Worm (Caenorhabditis elegans) whole organism, L4 larva: ENCODE results near the gene atg-3.

Experiments
- D1046.2 ChIP-seq: fragments of 200-800 bp; sonication (Bioruptor generic); IDR thresholded peaks from 2 replicates; pipeline ENCODE4 v1.3.6; 2022; ENCODE audit warnings: missing genetic modification characterization, missing compliant biosample characterization
- F10B5.3 ChIP-seq: sonication (generic microtip); optimal IDR thresholded peaks from 2 replicates; lab custom pipeline; 2016; ENCODE audit warnings: mild to moderate bottlenecking, missing genetic modification characterization, missing compliant biosample characterization
- F49E8.2 ChIP-seq: sonication (generic microtip); optimal IDR thresholded peaks from 2 replicates; lab custom pipeline; 2016; ENCODE audit warnings: missing compliant biosample characterization, mild to moderate bottlenecking, missing genetic modification characterization, borderline replicate concordance
- R02D3.7 ChIP-seq: fragments of 150-350 bp; sonication (generic microtip); optimal IDR thresholded peaks from 3 replicates; lab custom pipeline; 2014; ENCODE audit warnings: missing biosample characterization, missing genetic modification characterization
- T26A8.4 ChIP-seq: fragments of 200-800 bp; sonication (Bioruptor generic); IDR thresholded peaks from 2 replicates; pipeline ENCODE4 v1.3.6; 2022; ENCODE audit warnings: missing genetic modification characterization, missing compliant biosample characterization
- Y105C5A.15 ChIP-seq: fragments of 200-800 bp; sonication (Bioruptor generic); IDR thresholded peaks from 2 replicates; pipeline ENCODE4 v1.3.6; 2022; ENCODE audit warnings: missing genetic modification characterization, missing compliant biosample characterization
- Y48G9A.11 ChIP-seq: fragments of 200-800 bp; sonication (Bioruptor generic); IDR thresholded peaks from 2 replicates; pipeline ENCODE4 v1.3.6; 2022; ENCODE audit warnings: missing genetic modification reagents, missing genetic modification characterization, missing compliant biosample characterization
- Y75B8A.6 ChIP-seq: fragments of 200-800 bp; sonication (Bioruptor generic); IDR thresholded peaks from 2 replicates; pipeline ENCODE4 v1.3.6; 2022; ENCODE audit warnings: missing genetic modification reagents, missing genetic modification characterization, missing compliant biosample characterization
- aha-1 ChIP-seq: fragments of 150-350 bp; peaks from one replicate; lab custom pipeline; 2014; ENCODE audit warnings: missing biosample characterization, missing genetic modification characterization
- ama-1 ChIP-seq: fragments of 150-350 bp; optimal IDR thresholded peaks from 2 replicates; lab custom pipeline; 2014; ENCODE audit warnings: inconsistent platforms, mixed read lengths
- ceh-28 ChIP-seq: fragments of 150-350 bp; optimal IDR thresholded peaks from 2 replicates; lab custom pipeline; 2014; ENCODE audit warnings: missing biosample characterization, missing genetic modification reagents, missing genetic modification characterization
- ceh-32 ChIP-seq: sonication (generic microtip); optimal IDR thresholded peaks from 2 replicates; lab custom pipeline; 2016; ENCODE audit warnings: mild to moderate bottlenecking, missing genetic modification characterization, missing compliant biosample characterization; ENCODE audit not compliant: poor library complexity
- ceh-62 ChIP-seq: sonication (generic microtip); optimal IDR thresholded peaks from 2 replicates; lab custom pipeline; 2017; ENCODE audit warnings: missing biosample characterization, missing genetic modification characterization
- ces-1 ChIP-seq: fragments of 150-350 bp; sonication (generic microtip); optimal IDR thresholded peaks from 4 replicates; lab custom pipeline; 2014; ENCODE audit warnings: missing biosample characterization, missing genetic modification reagents, missing genetic modification characterization
- daf-12 ChIP-seq: fragments of 150-350 bp; optimal IDR thresholded peaks from 2 replicates; lab custom pipeline; 2014; ENCODE audit warnings: missing biosample characterization, missing genetic modification reagents, missing genetic modification characterization
- daf-16 ChIP-seq, 3 experiments: sonication (generic microtip); optimal IDR thresholded peaks; 2 replicates each; lab custom pipeline; 2016 to 2017; ENCODE audit warnings: missing genetic modification characterization in 3 of 3, missing genetic modification reagents in 3 of 3, mild to moderate bottlenecking in 2 of 3, missing compliant biosample characterization in 2 of 3, missing biosample characterization in 1 of 3, moderate library complexity in 1 of 3
- daf-19 ChIP-seq: fragments of 200-800 bp; sonication (Bioruptor generic); conservative IDR thresholded peaks from 2 replicates; pipeline ENCODE4 v1.3.6; 2022; ENCODE audit warnings: missing genetic modification characterization, missing compliant biosample characterization
- dpl-1 ChIP-seq: fragments of 150-350 bp; optimal IDR thresholded peaks from 2 replicates; lab custom pipeline; 2014; ENCODE audit warnings: missing biosample characterization, missing genetic modification reagents, missing genetic modification characterization
- egl-43 ChIP-seq: fragments of 200-800 bp; sonication (Bioruptor generic); IDR thresholded peaks from 2 replicates; pipeline ENCODE4 v1.3.6; 2022; ENCODE audit warnings: missing genetic modification reagents, missing genetic modification characterization, missing compliant biosample characterization
- gei-8 ChIP-seq: fragments of 200-800 bp; sonication (Bioruptor generic); optimal IDR thresholded peaks from 2 replicates; lab custom pipeline; 2018; ENCODE audit warnings: mild to moderate bottlenecking, missing genetic modification characterization, missing compliant biosample characterization
- hlh-30 ChIP-seq: sonication (generic microtip); optimal IDR thresholded peaks from 2 replicates; lab custom pipeline; 2017; ENCODE audit warnings: antibody characterized with exemption, mild to moderate bottlenecking, missing genetic modification characterization, missing compliant biosample characterization; ENCODE audit not compliant: insufficient read depth
- hmg-1.1 ChIP-seq: fragments of 200-800 bp; sonication (Bioruptor generic); IDR thresholded peaks from 2 replicates; pipeline ENCODE4 v1.3.6; 2022; ENCODE audit warnings: missing genetic modification reagents, missing genetic modification characterization, missing compliant biosample characterization
- lin-15B ChIP-seq: fragments of 150-350 bp; sonication (generic microtip); optimal IDR thresholded peaks from 3 replicates; lab custom pipeline; 2014; ENCODE audit warnings: missing biosample characterization, missing genetic modification characterization
- lin-38 ChIP-seq: fragments of 200-800 bp; sonication (Bioruptor generic); IDR thresholded peaks from 2 replicates; pipeline ENCODE4 v1.3.6; 2022; ENCODE audit warnings: missing genetic modification reagents, missing genetic modification characterization, missing compliant biosample characterization
- lsy-2 ChIP-seq, 2 experiments: fragments of 150-350 bp in 1 of 2; sonication (generic microtip) in 1 of 2; optimal IDR thresholded peaks; 2 replicates each; lab custom pipeline; 2014 to 2017; ENCODE audit warnings: missing biosample characterization in 2 of 2, missing genetic modification characterization in 2 of 2
- madf-9 ChIP-seq: fragments of 200-800 bp; sonication (Bioruptor generic); conservative IDR thresholded peaks from 2 replicates; pipeline ENCODE4 v1.3.6; 2022; ENCODE audit warnings: missing genetic modification reagents, missing genetic modification characterization, missing compliant biosample characterization
- mdt-29 ChIP-seq: fragments of 200-800 bp; sonication (Bioruptor generic); IDR thresholded peaks from 2 replicates; pipeline ENCODE4 v1.3.6; 2022; ENCODE audit warnings: missing genetic modification reagents, missing genetic modification characterization, missing compliant biosample characterization
- nhr-102 ChIP-seq: sonication (generic microtip); optimal IDR thresholded peaks from 2 replicates; lab custom pipeline; 2016; ENCODE audit warnings: mild to moderate bottlenecking, missing genetic modification characterization, moderate library complexity, missing compliant biosample characterization
- nhr-11 ChIP-seq: fragments of 150-350 bp; optimal IDR thresholded peaks from 2 replicates; lab custom pipeline; 2014; ENCODE audit warnings: missing biosample characterization, missing genetic modification characterization
- nhr-111 ChIP-seq: fragments of 200-800 bp; sonication (Bioruptor generic); optimal IDR thresholded peaks from 2 replicates; lab custom pipeline; 2018; ENCODE audit warnings: mild to moderate bottlenecking, missing genetic modification characterization, missing compliant biosample characterization
- nhr-48 ChIP-seq: sonication (generic microtip); optimal IDR thresholded peaks from 2 replicates; lab custom pipeline; 2016; ENCODE audit warnings: mild to moderate bottlenecking, missing genetic modification characterization, missing compliant biosample characterization
- nhr-6 ChIP-seq: fragments of 150-350 bp; optimal IDR thresholded peaks from 2 replicates; lab custom pipeline; 2014; ENCODE audit warnings: missing biosample characterization, missing genetic modification characterization
- pha-4 ChIP-seq, 2 experiments: fragments of 150-350 bp in 1 of 2; fragments of 200-800 bp in 1 of 2; sonication (Bioruptor generic) in 1 of 2; IDR thresholded peaks in 1 of 2; optimal IDR thresholded peaks in 1 of 2; 2 replicates each; pipeline versions ENCODE4 v1.3.6 to Lab custom; 2014 to 2022; ENCODE audit warnings: missing genetic modification characterization in 2 of 2, missing genetic modification reagents in 2 of 2, missing biosample characterization in 1 of 2, missing compliant biosample characterization in 1 of 2
- rbr-2 ChIP-seq: sonication (generic microtip); optimal IDR thresholded peaks from 2 replicates; lab custom pipeline; 2016; ENCODE audit warnings: missing genotype, missing genetic modification characterization, missing compliant biosample characterization
- tag-97 ChIP-seq: fragments of 200-800 bp; sonication (Bioruptor generic); IDR thresholded peaks from 2 replicates; pipeline ENCODE4 v1.3.6; 2022; ENCODE audit warnings: missing genetic modification characterization, missing compliant biosample characterization

atg-3 gene

ce11 chrIV:991181-991642, 19.1 kb upstream of the atg-3 start (continued):
- no peak for TF ChIP-seq D1046.2 (GFP tag; lab: Robert Waterston, UW)
- TF ChIP-seq R02D3.7 (tag; lab: Kevin White, UChicago): peak; percentile 25
- no peak for TF ChIP-seq ceh-32
- TF ChIP-seq nhr-111 (GFP tag; lab: Kevin White, UChicago): peak; percentile 52
- TF ChIP-seq nhr-102 (tag; lab: Kevin White, UChicago): peak; percentile 47
- no peak for TF ChIP-seq nhr-6 (tag; lab: Kevin White, UChicago)
- no peak for TF ChIP-seq madf-9
- TF ChIP-seq ceh-62 (tag; lab: Kevin White, UChicago): no peak
- peak; percentile 71; the same call in 1 of the 2 replicates for TF ChIP-seq egl-43 (GFP tag; lab: Robert Waterston, UW)
- TF ChIP-seq lin-15B: no peak
- TF ChIP-seq tag-97: no peak

- peak; percentile 87 for TF ChIP-seq ceh-28
- no peak for TF ChIP-seq daf-19
- TF ChIP-seq lin-38 (GFP tag; lab: Robert Waterston, UW): peak; percentile 97
- TF ChIP-seq F10B5.3 (tag; lab: Kevin White, UChicago): no peak
- 0 out of 2 replicates have a peak, but pooled peaks have one; percentile 1 for TF ChIP-seq Y105C5A.15 (GFP tag; lab: Robert Waterston, UW)
- peak; percentile 2 for TF ChIP-seq rbr-2 (tag; lab: Kevin White, UChicago)
- TF ChIP-seq hmg-1.1 (GFP tag; lab: Robert Waterston, UW): 0 out of 2 replicates have a peak, but pooled peaks have one; percentile 26
- TF ChIP-seq lsy-2 (tag; optimal IDR thresholded peaks at IDR 0.05; lab: Kevin White, UChicago): peak in 1 of 2 experiments; percentile 30
- TF ChIP-seq lin-15B: no peak
- no peak for TF ChIP-seq D1046.2 (GFP tag; lab: Robert Waterston, UW)
- TF ChIP-seq dpl-1 (GFP tag; lab: Kevin White, UChicago): peak; percentile 86
Observed at ce11 chrIV:991647-992400, 18.5 kb upstream of the atg-3 start, which contains the start of gene lep-2. Gene lep-2, plus strand, starts transcription at chrIV:992283.

ce11 chrIV:998914-999313, 11.4 kb upstream of the atg-3 start, which contains the start of gene Y55F3AM.5:
Gene Y55F3AM.5, plus strand, starts transcription at chrIV:999214.
- no peak for TF ChIP-seq ces-1 (GFP tag; lab: Kevin White, UChicago)
- no peak for TF ChIP-seq ama-1 (lab: Kevin White, UChicago)
- TF ChIP-seq aha-1 (tag; lab: Kevin White, UChicago): peak; percentile 17
- no peak for TF ChIP-seq Y75B8A.6 (GFP tag; lab: Robert Waterston, UW)
- no peak for TF ChIP-seq hmg-1.1 (GFP tag; lab: Robert Waterston, UW)

ce11 chrIV:999675-1000074, 10.6 kb upstream of the atg-3 start:
- TF ChIP-seq ceh-28 (peak; percentile 99), nhr-11 (tag; lab: Kevin White, UChicago) (no peak)

ce11 chrIV:1000441-1000840, 9.9 kb upstream of the atg-3 start:
- peak; percentile 97 for TF ChIP-seq ceh-28
- no peak for TF ChIP-seq daf-12 (tag; lab: Kevin White, UChicago)

ce11 chrIV:1005761-1006160, 4.6 kb upstream of the atg-3 start, which contains the start of gene immp-2:
Gene immp-2, minus strand, starts transcription at chrIV:1005861.
- TF ChIP-seq hmg-1.1 (GFP tag; lab: Robert Waterston, UW) (no peak), F49E8.2 (no peak), lsy-2 (tag; optimal IDR thresholded peaks at IDR 0.05; lab: Kevin White, UChicago) (no peak), Y48G9A.11 (GFP tag; lab: Robert Waterston, UW) (no peak), gei-8 (GFP tag; lab: Kevin White, UChicago) (no peak), T26A8.4 (GFP tag; lab: Robert Waterston, UW) (no peak), mdt-29 (GFP tag; lab: Robert Waterston, UW) (no peak), hlh-30 (tag; lab: Kevin White, UChicago) (no peak), pha-4 (GFP tag; IDR thresholded peaks at IDR 0.05; lab: Robert Waterston, UW) (no peak), pha-4 (tag; optimal IDR thresholded peaks at IDR 0.05; lab: Kevin White, UChicago) (no peak), nhr-48 (no peak), daf-19 (no peak), ama-1 (lab: Kevin White, UChicago) (no peak), daf-16 (GFP tag; optimal IDR thresholded peaks at IDR 0.05; lab: Kevin White, UChicago) (no peak), daf-16 (tag; optimal IDR thresholded peaks at IDR 0.05; lab: Kevin White, UChicago) (no peak)
